In genomic region chrX:618583-618982, dm6 we compare ENCODE assay signal across 1 fruit fly cellular context.
A peak's percentile ranks its signal among the peaks of the same experiment; 100 is the strongest.
TF ChIP-seq lines count a peak whose summit lies in the region.

No protein-coding gene starts in this region.

TF ChIP-seq in whole organism, embryonic, 481 proteins besides CTCF, POLR2A, EP300 and RAD21 (continued from another document and continues in another):
- peak; percentile 12 for TF ChIP-seq gro (GFP tag; optimal IDR thresholded peaks at IDR 0.05; lab: Kevin White, UChicago)
- TF ChIP-seq MBD-R2 (GFP tag; IDR thresholded peaks at IDR 0.05; lab: Robert Waterston, UW) = no peak
- no peak for TF ChIP-seq crp (GFP tag; optimal IDR thresholded peaks at IDR 0.05; lab: Kevin White, UChicago)
- 0 out of 2 replicates have a peak, but pooled peaks have one; percentile 18 for TF ChIP-seq Nf-YA (GFP tag; IDR thresholded peaks at IDR 0.05; lab: Robert Waterston, UW)
- 0 out of 3 replicates have a peak, but pooled peaks have one; percentile 26 for TF ChIP-seq Optix (GFP tag; IDR thresholded peaks at IDR 0.05; lab: Robert Waterston, UW)
- TF ChIP-seq gsb (GFP tag; IDR thresholded peaks at IDR 0.05; lab: Robert Waterston, UW) = no peak
- no peak for TF ChIP-seq Dek (tag; optimal IDR thresholded peaks at IDR 0.05; lab: Kevin White, UChicago)
- no peak for TF ChIP-seq Awh (GFP tag; IDR thresholded peaks at IDR 0.05; lab: Robert Waterston, UW)
- TF ChIP-seq Doc2 (GFP tag; IDR thresholded peaks at IDR 0.05; lab: Robert Waterston, UW) = no peak
- TF ChIP-seq so (GFP tag; IDR thresholded peaks at IDR 0.05; lab: Robert Waterston, UW) = no peak
- TF ChIP-seq Sin3A (optimal IDR thresholded peaks at IDR 0.05; lab: Kevin White, UChicago) = no peak
- no peak for TF ChIP-seq tio (GFP tag; optimal IDR thresholded peaks at IDR 0.05; lab: Kevin White, UChicago)
- TF ChIP-seq ems (GFP tag; optimal IDR thresholded peaks at IDR 0.05; lab: Kevin White, UChicago) = no peak
- peak; percentile 45 for TF ChIP-seq grau (tag; optimal IDR thresholded peaks at IDR 0.05; lab: Kevin White, UChicago)
- TF ChIP-seq Sry-δ (GFP tag; optimal IDR thresholded peaks at IDR 0.05; lab: Kevin White, UChicago) = no peak
- no peak for TF ChIP-seq Vsx1 (GFP tag; optimal IDR thresholded peaks at IDR 0.05; lab: Kevin White, UChicago)
- no peak for TF ChIP-seq pho (GFP tag; optimal IDR thresholded peaks at IDR 0.05; lab: Kevin White, UChicago)
- TF ChIP-seq p53 (GFP tag; optimal IDR thresholded peaks at IDR 0.05; lab: Kevin White, UChicago) = no peak
- no peak for TF ChIP-seq CG42726 (GFP tag; IDR thresholded peaks at IDR 0.05; lab: Robert Waterston, UW; ENCODE audit: partially characterized antibody)
- TF ChIP-seq gcm2 (GFP tag; optimal IDR thresholded peaks at IDR 0.05; lab: Kevin White, UChicago) = no peak
- TF ChIP-seq chm (GFP tag; IDR thresholded peaks at IDR 0.05; lab: Robert Waterston, UW) = no peak
- TF ChIP-seq CG5953 (GFP tag; IDR thresholded peaks at IDR 0.05; lab: Robert Waterston, UW) = no peak
- no peak for TF ChIP-seq trem (tag; optimal IDR thresholded peaks at IDR 0.05; lab: Kevin White, UChicago)
- no peak for TF ChIP-seq sd (tag; optimal IDR thresholded peaks at IDR 0.05; lab: Kevin White, UChicago)
- TF ChIP-seq tin (GFP tag; optimal IDR thresholded peaks at IDR 0.05; lab: Kevin White, UChicago) = no peak
- TF ChIP-seq dmrt99B (tag; optimal IDR thresholded peaks at IDR 0.05; lab: Kevin White, UChicago) = peak; percentile 26
- TF ChIP-seq mam (GFP tag; optimal IDR thresholded peaks at IDR 0.05; lab: Kevin White, UChicago) = peak; percentile 39
- TF ChIP-seq bowl (GFP tag; IDR thresholded peaks at IDR 0.05; lab: Robert Waterston, UW) = no peak
- TF ChIP-seq unc-4 (GFP tag; IDR thresholded peaks at IDR 0.05; lab: Robert Waterston, UW; ENCODE audit: partially characterized antibody) = no peak
- TF ChIP-seq ranshi (GFP tag; IDR thresholded peaks at IDR 0.05; lab: Robert Waterston, UW) = peak; percentile 18; the same call in 1 of the 2 replicates
- TF ChIP-seq lola (GFP tag; optimal IDR thresholded peaks at IDR 0.05; lab: Kevin White, UChicago) = peak in 1 of 3 experiments; percentile 18
- TF ChIP-seq sens-2 (GFP tag; IDR thresholded peaks at IDR 0.05; lab: Robert Waterston, UW) = no peak
- no peak for TF ChIP-seq mirr (GFP tag; optimal IDR thresholded peaks at IDR 0.05; lab: Kevin White, UChicago)
- TF ChIP-seq wdn (GFP tag; IDR thresholded peaks at IDR 0.05; lab: Robert Waterston, UW) = no peak
- no peak for TF ChIP-seq HLHmδ (GFP tag; optimal IDR thresholded peaks at IDR 0.05; lab: Kevin White, UChicago)
- TF ChIP-seq Nf-YB (GFP tag; optimal IDR thresholded peaks at IDR 0.05; lab: Kevin White, UChicago) = no peak
- TF ChIP-seq CkIIα-i1 (GFP tag; IDR thresholded peaks at IDR 0.05; lab: Robert Waterston, UW) = no peak
- no peak for TF ChIP-seq luna (GFP tag; optimal IDR thresholded peaks at IDR 0.05; lab: Kevin White, UChicago)
- TF ChIP-seq CG11093 (GFP tag; IDR thresholded peaks at IDR 0.05; lab: Robert Waterston, UW) = no peak
- no peak for TF ChIP-seq stwl (tag; optimal IDR thresholded peaks at IDR 0.05; lab: Kevin White, UChicago)
- no peak for TF ChIP-seq CG7745 (tag; optimal IDR thresholded peaks at IDR 0.05; lab: Kevin White, UChicago)
- TF ChIP-seq Hey (tag; optimal IDR thresholded peaks at IDR 0.05; lab: Kevin White, UChicago) = no peak
- no peak for TF ChIP-seq trh (GFP tag; optimal IDR thresholded peaks at IDR 0.05; lab: Kevin White, UChicago)
- no peak for TF ChIP-seq cwo (GFP tag; optimal IDR thresholded peaks at IDR 0.05; lab: Kevin White, UChicago)
- peak; percentile 20; the same call in 1 of the 2 replicates for TF ChIP-seq CG4404 (GFP tag; IDR thresholded peaks at IDR 0.05; lab: Robert Waterston, UW)
- TF ChIP-seq Lhr (GFP tag; optimal IDR thresholded peaks at IDR 0.05; lab: Kevin White, UChicago) = no peak
- TF ChIP-seq Neu2 (GFP tag; optimal IDR thresholded peaks at IDR 0.05; lab: Kevin White, UChicago; ENCODE audit: borderline replicate concordance) = no peak
- TF ChIP-seq emc (GFP tag; optimal IDR thresholded peaks at IDR 0.05; lab: Kevin White, UChicago) = no peak
- no peak for TF ChIP-seq odd (GFP tag; optimal IDR thresholded peaks at IDR 0.05; lab: Kevin White, UChicago)
- TF ChIP-seq CG11085 (GFP tag; IDR thresholded peaks at IDR 0.05; lab: Robert Waterston, UW) = no peak
- TF ChIP-seq HLH4C (GFP tag; IDR thresholded peaks at IDR 0.05; lab: Robert Waterston, UW; ENCODE audit: partially characterized antibody) = no peak
- TF ChIP-seq CG15601 (tag; optimal IDR thresholded peaks at IDR 0.05; lab: Kevin White, UChicago) = no peak
- TF ChIP-seq CoRest (tag; optimal IDR thresholded peaks at IDR 0.05; lab: Kevin White, UChicago) = peak; percentile 20
- no peak for TF ChIP-seq Poxn (GFP tag; IDR thresholded peaks at IDR 0.05; lab: Robert Waterston, UW)
- no peak for TF ChIP-seq CG17912 (GFP tag; optimal IDR thresholded peaks at IDR 0.05; lab: Kevin White, UChicago)
- TF ChIP-seq chif (GFP tag; optimal IDR thresholded peaks at IDR 0.05; lab: Kevin White, UChicago) = peak; percentile 12 to 21
- TF ChIP-seq eyg (GFP tag; optimal IDR thresholded peaks at IDR 0.05; lab: Kevin White, UChicago) = no peak
- TF ChIP-seq CG4820 (GFP tag; optimal IDR thresholded peaks at IDR 0.05; lab: Kevin White, UChicago) = no peak
- TF ChIP-seq CG14965 (GFP tag; optimal IDR thresholded peaks at IDR 0.05; lab: Kevin White, UChicago; ENCODE audit: borderline replicate concordance) = no peak
- TF ChIP-seq sens (GFP tag; lab: Kevin White, UChicago) = peak; percentile 72
- TF ChIP-seq Camta (GFP tag; optimal IDR thresholded peaks at IDR 0.05; lab: Kevin White, UChicago) = no peak
- TF ChIP-seq CG16863 (GFP tag; optimal IDR thresholded peaks at IDR 0.05; lab: Kevin White, UChicago) = peak; percentile 9
- no peak for TF ChIP-seq MESR4 (GFP tag; optimal IDR thresholded peaks at IDR 0.05; lab: Kevin White, UChicago)
- no peak for TF ChIP-seq CG16815 (GFP tag; optimal IDR thresholded peaks at IDR 0.05; lab: Kevin White, UChicago)
- no peak for TF ChIP-seq CG11723 (GFP tag; optimal IDR thresholded peaks at IDR 0.05; lab: Kevin White, UChicago)
- TF ChIP-seq nerfin-2 (GFP tag; IDR thresholded peaks at IDR 0.05; lab: Robert Waterston, UW; ENCODE audit: partially characterized antibody) = no peak
- TF ChIP-seq Chrac-16 (GFP tag; optimal IDR thresholded peaks at IDR 0.05; lab: Kevin White, UChicago) = peak; percentile 35
- TF ChIP-seq NC2α (GFP tag; optimal IDR thresholded peaks at IDR 0.05; lab: Kevin White, UChicago) = no peak
- TF ChIP-seq CG2202 (tag; optimal IDR thresholded peaks at IDR 0.05; lab: Kevin White, UChicago) = no peak
- TF ChIP-seq CG8281 (tag; optimal IDR thresholded peaks at IDR 0.05; lab: Kevin White, UChicago) = no peak
- no peak for TF ChIP-seq Spps (tag; optimal IDR thresholded peaks at IDR 0.05; lab: Kevin White, UChicago)
- no peak for TF ChIP-seq CG30020 (tag; optimal IDR thresholded peaks at IDR 0.05; lab: Kevin White, UChicago)
- no peak for TF ChIP-seq CG2129 (GFP tag; IDR thresholded peaks at IDR 0.05; lab: Robert Waterston, UW; ENCODE audit: partially characterized antibody)
- peak; percentile 10 for TF ChIP-seq gsb-n (tag; optimal IDR thresholded peaks at IDR 0.05; lab: Kevin White, UChicago)
- peak; percentile 47 for TF ChIP-seq CG2678 (tag; optimal IDR thresholded peaks at IDR 0.05; lab: Kevin White, UChicago)
- no peak for TF ChIP-seq CG3838 (GFP tag; optimal IDR thresholded peaks at IDR 0.05; lab: Kevin White, UChicago)
- no peak for TF ChIP-seq Kr (GFP tag; optimal IDR thresholded peaks at IDR 0.05; lab: Kevin White, UChicago)
- no peak for TF ChIP-seq gce (GFP tag; IDR thresholded peaks at IDR 0.05; lab: Robert Waterston, UW)
- 0 out of 2 replicates have a peak, but pooled peaks have one; percentile 15 for TF ChIP-seq CG9215 (GFP tag; IDR thresholded peaks at IDR 0.05; lab: Robert Waterston, UW)
- no peak for TF ChIP-seq CG3726 (GFP tag; IDR thresholded peaks at IDR 0.05; lab: Robert Waterston, UW)
- TF ChIP-seq Hr51 (GFP tag; optimal IDR thresholded peaks at IDR 0.05; lab: Kevin White, UChicago) = peak in 1 of 2 experiments; percentile 39
- no peak for TF ChIP-seq CG15011 (GFP tag; optimal IDR thresholded peaks at IDR 0.05; lab: Kevin White, UChicago)
- no peak for TF ChIP-seq CG31365 (tag; optimal IDR thresholded peaks at IDR 0.05; lab: Kevin White, UChicago)
- no peak for TF ChIP-seq Dref (GFP tag; IDR thresholded peaks at IDR 0.05; lab: Robert Waterston, UW)
- TF ChIP-seq CG10366 (GFP tag; IDR thresholded peaks at IDR 0.05; lab: Robert Waterston, UW) = no peak
- TF ChIP-seq CG4730 (GFP tag; IDR thresholded peaks at IDR 0.05; lab: Robert Waterston, UW) = no peak
- TF ChIP-seq Dip2 (GFP tag; IDR thresholded peaks at IDR 0.05; lab: Robert Waterston, UW) = no peak
- TF ChIP-seq tap (tag; optimal IDR thresholded peaks at IDR 0.05; lab: Kevin White, UChicago) = no peak
- no peak for TF ChIP-seq sim (GFP tag; IDR thresholded peaks at IDR 0.05; lab: Robert Waterston, UW)
- TF ChIP-seq Ada2b (GFP tag; IDR thresholded peaks at IDR 0.05; lab: Robert Waterston, UW) = 0 out of 2 replicates have a peak, but pooled peaks have one; percentile 16
- TF ChIP-seq CG7357 (GFP tag; IDR thresholded peaks at IDR 0.05; lab: Robert Waterston, UW) = no peak
- TF ChIP-seq slbo (GFP tag; IDR thresholded peaks at IDR 0.05; lab: Robert Waterston, UW) = 0 out of 2 replicates have a peak, but pooled peaks have one; percentile 22
- TF ChIP-seq z (GFP tag; IDR thresholded peaks at IDR 0.05; lab: Robert Waterston, UW) = no peak
- no peak for TF ChIP-seq CG34422 (GFP tag; IDR thresholded peaks at IDR 0.05; lab: Robert Waterston, UW)
- TF ChIP-seq CG16779 (GFP tag; IDR thresholded peaks at IDR 0.05; lab: Robert Waterston, UW) = no peak
- no peak for TF ChIP-seq ftz-f1 (GFP tag; optimal IDR thresholded peaks at IDR 0.05; lab: Kevin White, UChicago)
- TF ChIP-seq peb (GFP tag; IDR thresholded peaks at IDR 0.05; lab: Robert Waterston, UW) = no peak
- no peak for TF ChIP-seq ci (GFP tag; IDR thresholded peaks at IDR 0.05; lab: Robert Waterston, UW)
- TF ChIP-seq CG1647 (GFP tag; optimal IDR thresholded peaks at IDR 0.05; lab: Kevin White, UChicago) = no peak
- peak; percentile 3 for TF ChIP-seq unpg (GFP tag; optimal IDR thresholded peaks at IDR 0.05; lab: Kevin White, UChicago)
- TF ChIP-seq jigr1 (GFP tag; IDR thresholded peaks at IDR 0.05; lab: Robert Waterston, UW) = no peak
- TF ChIP-seq bab2 (GFP tag; optimal IDR thresholded peaks at IDR 0.05; lab: Kevin White, UChicago) = peak; percentile 48
- no peak for TF ChIP-seq aop (GFP tag; IDR thresholded peaks at IDR 0.05; lab: Robert Waterston, UW)
- no peak for TF ChIP-seq Scr (GFP tag; IDR thresholded peaks at IDR 0.05; lab: Robert Waterston, UW; ENCODE audit: partially characterized antibody)
- TF ChIP-seq Bteb2 (GFP tag; optimal IDR thresholded peaks at IDR 0.05; lab: Kevin White, UChicago) = no peak
- TF ChIP-seq CG31388 (GFP tag; optimal IDR thresholded peaks at IDR 0.05; lab: Kevin White, UChicago) = no peak
- no peak for TF ChIP-seq nerfin-1 (tag; optimal IDR thresholded peaks at IDR 0.05; lab: Kevin White, UChicago)
- TF ChIP-seq Rx (GFP tag; IDR thresholded peaks at IDR 0.05; lab: Robert Waterston, UW) = no peak
- TF ChIP-seq Adf1 (GFP tag; IDR thresholded peaks at IDR 0.05; lab: Robert Waterston, UW) = no peak
- peak; percentile 46 for TF ChIP-seq lilli (GFP tag; optimal IDR thresholded peaks at IDR 0.05; lab: Kevin White, UChicago)
- TF ChIP-seq CG31224 (GFP tag; IDR thresholded peaks at IDR 0.05; lab: Robert Waterston, UW) = no peak
- TF ChIP-seq CG6689 (GFP tag; IDR thresholded peaks at IDR 0.05; lab: Robert Waterston, UW) = 0 out of 2 replicates have a peak, but pooled peaks have one; percentile 29
- no peak for TF ChIP-seq CG10321 (GFP tag; IDR thresholded peaks at IDR 0.05; lab: Robert Waterston, UW)
- TF ChIP-seq CG15073 (GFP tag; optimal IDR thresholded peaks at IDR 0.05; lab: Kevin White, UChicago) = no peak
- TF ChIP-seq CG10267 (tag; optimal IDR thresholded peaks at IDR 0.05; lab: Kevin White, UChicago) = no peak
- TF ChIP-seq Ssrp (tag; optimal IDR thresholded peaks at IDR 0.05; lab: Kevin White, UChicago) = peak; percentile 28
- no peak for TF ChIP-seq pum (GFP tag; optimal IDR thresholded peaks at IDR 0.05; lab: Kevin White, UChicago)
- TF ChIP-seq Hmx (GFP tag; optimal IDR thresholded peaks at IDR 0.05; lab: Kevin White, UChicago) = no peak
- TF ChIP-seq CG11247 (GFP tag; IDR thresholded peaks at IDR 0.05; lab: Robert Waterston, UW) = no peak
- TF ChIP-seq al (GFP tag; IDR thresholded peaks at IDR 0.05; lab: Robert Waterston, UW) = 0 out of 2 replicates have a peak, but pooled peaks have one; percentile 10
- TF ChIP-seq CG8388 (GFP tag; optimal IDR thresholded peaks at IDR 0.05; lab: Kevin White, UChicago) = no peak
- no peak for TF ChIP-seq CG14860 (GFP tag; IDR thresholded peaks at IDR 0.05; lab: Robert Waterston, UW; ENCODE audit: partially characterized antibody)
- TF ChIP-seq rib (GFP tag; IDR thresholded peaks at IDR 0.05; lab: Robert Waterston, UW) = no peak
- TF ChIP-seq ac (GFP tag; optimal IDR thresholded peaks at IDR 0.05; lab: Kevin White, UChicago) = no peak
- TF ChIP-seq amos (GFP tag; IDR thresholded peaks at IDR 0.05; lab: Robert Waterston, UW; ENCODE audit: partially characterized antibody) = no peak
- no peak for TF ChIP-seq Nf-YC (tag; optimal IDR thresholded peaks at IDR 0.05; lab: Kevin White, UChicago)
- no peak for TF ChIP-seq br (optimal IDR thresholded peaks at IDR 0.05; lab: Kevin White, UChicago)
- TF ChIP-seq corto (GFP tag; optimal IDR thresholded peaks at IDR 0.05; lab: Kevin White, UChicago) = no peak
- TF ChIP-seq CG1832 (GFP tag; optimal IDR thresholded peaks at IDR 0.05; lab: Kevin White, UChicago) = no peak
- TF ChIP-seq CG3995 (GFP tag; optimal IDR thresholded peaks at IDR 0.05; lab: Kevin White, UChicago) = no peak
- no peak for TF ChIP-seq caup (GFP tag; optimal IDR thresholded peaks at IDR 0.05; lab: Kevin White, UChicago; ENCODE audit: severe bottlenecking)
- no peak for TF ChIP-seq sima (GFP tag; optimal IDR thresholded peaks at IDR 0.05; lab: Kevin White, UChicago)
- no peak for TF ChIP-seq B-H1 (GFP tag; IDR thresholded peaks at IDR 0.05; lab: Robert Waterston, UW)
- TF ChIP-seq CG11456 (GFP tag; IDR thresholded peaks at IDR 0.05; lab: Robert Waterston, UW) = 0 out of 3 replicates have a peak, but pooled peaks have one; percentile 32
- TF ChIP-seq CG30431 (GFP tag; optimal IDR thresholded peaks at IDR 0.05; lab: Kevin White, UChicago) = no peak
- no peak for TF ChIP-seq CHES-1-like (GFP tag; optimal IDR thresholded peaks at IDR 0.05; lab: Kevin White, UChicago)
- TF ChIP-seq her (GFP tag; optimal IDR thresholded peaks at IDR 0.05; lab: Kevin White, UChicago) = peak; percentile 29
